Fruit fly (Drosophila melanogaster) whole organism, embryonic: Measurements from ENCODE around the gene Pgant8.

Experiments used
- Ada2b ChIP-seq: fragments of 200-800 bp; sonication (Bioruptor generic); IDR thresholded peaks from 2 replicates; pipeline ENCODE4 v1.3.6; 2022; ENCODE audit warnings: missing biosample characterization, missing genetic modification characterization
- Antp ChIP-seq: fragments of 200-800 bp; sonication (Bioruptor generic); optimal IDR thresholded peaks from 3 replicates; lab custom pipeline; 2016; ENCODE audit warnings: missing biosample characterization, missing genetic modification characterization
- CG10366 ChIP-seq: fragments of 200-800 bp; sonication (Bioruptor generic); IDR thresholded peaks from 2 replicates; pipeline ENCODE4 v1.3.6; 2022; ENCODE audit warnings: missing biosample characterization, missing genetic modification characterization
- CG11504 ChIP-seq: fragments of 200-800 bp; sonication (Bioruptor generic); optimal IDR thresholded peaks from 3 replicates; lab custom pipeline; 2019; ENCODE audit warnings: missing biosample characterization, mild to moderate bottlenecking, missing genetic modification characterization, moderate library complexity
- CG11696 ChIP-seq: fragments of 200-800 bp; sonication (Bioruptor generic); IDR thresholded peaks from 2 replicates; pipeline ENCODE4 v1.3.6; 2022; ENCODE audit warnings: missing biosample characterization, missing genetic modification characterization
- CG12391 ChIP-seq: fragments of 200-800 bp; sonication (Bioruptor generic); optimal IDR thresholded peaks from 3 replicates; lab custom pipeline; 2018; ENCODE audit warnings: missing biosample characterization, mild to moderate bottlenecking, missing genetic modification characterization, moderate library complexity
- CG15479 ChIP-seq: fragments of 200-800 bp; sonication (Bioruptor generic); optimal IDR thresholded peaks from 3 replicates; lab custom pipeline; 2019; ENCODE audit warnings: missing biosample characterization, mild to moderate bottlenecking, missing genetic modification characterization, moderate library complexity
- CG1602 ChIP-seq: fragments of 200-800 bp; sonication (Bioruptor generic); optimal IDR thresholded peaks from 3 replicates; lab custom pipeline; 2016; ENCODE audit warnings: missing biosample characterization, missing genetic modification characterization
- CG1603 ChIP-seq: fragments of 200-800 bp; sonication (Bioruptor generic); optimal IDR thresholded peaks from 2 replicates; lab custom pipeline; 2019; ENCODE audit warnings: missing biosample characterization, mild to moderate bottlenecking, missing genetic modification characterization, moderate library complexity
- CG17361 ChIP-seq: fragments of 200-800 bp; sonication (Bioruptor generic); IDR thresholded peaks from 3 replicates; pipeline ENCODE4 v1.3.6; 2022; ENCODE audit warnings: missing biosample characterization, missing genetic modification characterization
- CG18011 ChIP-seq: fragments of 200-800 bp; sonication (Bioruptor generic); optimal IDR thresholded peaks from 2 replicates; lab custom pipeline; 2017; ENCODE audit warnings: missing biosample characterization, missing genetic modification characterization, mild to moderate bottlenecking, moderate library complexity, missing genotype
- CG18262 ChIP-seq: fragments of 200-800 bp; optimal IDR thresholded peaks from 3 replicates; lab custom pipeline; 2019; ENCODE audit warnings: missing biosample characterization, mild to moderate bottlenecking, missing genetic modification characterization, moderate library complexity
- CG2712 ChIP-seq: fragments of 200-800 bp; optimal IDR thresholded peaks from 3 replicates; lab custom pipeline; 2019; ENCODE audit warnings: missing biosample characterization, mild to moderate bottlenecking, missing genetic modification characterization, moderate library complexity
- CG3407 ChIP-seq: fragments of 200-800 bp; sonication (Bioruptor generic); optimal IDR thresholded peaks from 2 replicates; lab custom pipeline; 2018; ENCODE audit warnings: missing biosample characterization, mild to moderate bottlenecking, missing genetic modification characterization
- CG5245 ChIP-seq: fragments of 200-800 bp; sonication (Bioruptor generic); optimal IDR thresholded peaks from 3 replicates; lab custom pipeline; 2016; ENCODE audit warnings: missing biosample characterization, missing genetic modification characterization
- CG6654 ChIP-seq: fragments of 200-800 bp; sonication (Bioruptor generic); optimal IDR thresholded peaks from 2 replicates; lab custom pipeline; 2017; ENCODE audit warnings: missing biosample characterization, mild to moderate bottlenecking, missing genetic modification characterization
- CG6791 ChIP-seq: fragments of 200-800 bp; sonication (Bioruptor generic); IDR thresholded peaks from 3 replicates; pipeline ENCODE4 v1.3.6; 2022; ENCODE audit warnings: missing biosample characterization, missing genetic modification characterization; ENCODE audit not compliant: partially characterized antibody
- CG7839 ChIP-seq: fragments of 200-800 bp; sonication (Bioruptor generic); optimal IDR thresholded peaks from 3 replicates; lab custom pipeline; 2018; ENCODE audit warnings: missing biosample characterization, mild to moderate bottlenecking, missing genetic modification characterization, moderate library complexity
- Dbx ChIP-seq: fragments of 200-800 bp; sonication (Bioruptor generic); IDR thresholded peaks from 3 replicates; pipeline ENCODE4 v1.3.6; 2022; ENCODE audit warnings: missing biosample characterization, missing genetic modification characterization
- Ets65A ChIP-seq: fragments of 200-800 bp; sonication (Bioruptor generic); peaks from one replicate; lab custom pipeline; 2016; ENCODE audit warnings: missing biosample characterization, missing genetic modification characterization
- Fer3 ChIP-seq: fragments of 200-800 bp; sonication (Bioruptor generic); optimal IDR thresholded peaks from 2 replicates; lab custom pipeline; 2018; ENCODE audit warnings: missing biosample characterization, mild to moderate bottlenecking, missing genetic modification characterization, moderate library complexity
- Jarid2 ChIP-seq: fragments of 200-800 bp; sonication (Bioruptor generic); optimal IDR thresholded peaks from 3 replicates; lab custom pipeline; 2017; ENCODE audit warnings: mild to moderate bottlenecking, missing biosample characterization, missing genetic modification reagents, missing genetic modification characterization
- Kr ChIP-seq: fragments of 200-800 bp; sonication (Bioruptor generic); optimal IDR thresholded peaks from 2 replicates; lab custom pipeline; 2017; ENCODE audit warnings: missing biosample characterization, mild to moderate bottlenecking, missing genetic modification characterization
- NC2α ChIP-seq: fragments of 200-800 bp; sonication (Bioruptor generic); optimal IDR thresholded peaks from 2 replicates; lab custom pipeline; 2016; ENCODE audit warnings: missing biosample characterization, missing genetic modification characterization
- NC2β ChIP-seq: fragments of 200-800 bp; sonication (Bioruptor generic); optimal IDR thresholded peaks from 2 replicates; lab custom pipeline; 2016; ENCODE audit warnings: missing biosample characterization, missing genetic modification characterization
- Oli ChIP-seq: fragments of 200-800 bp; sonication (Bioruptor generic); optimal IDR thresholded peaks from 2 replicates; lab custom pipeline; 2018; ENCODE audit warnings: missing biosample characterization, mild to moderate bottlenecking, missing genetic modification characterization, moderate library complexity
- Pdp1 ChIP-seq, 2 experiments: fragments of 200-800 bp; sonication (Bioruptor generic); optimal IDR thresholded peaks; 3 replicates each; lab custom pipeline; 2016; ENCODE audit warnings: missing biosample characterization in 2 of 2, missing genetic modification characterization in 2 of 2, mild to moderate bottlenecking in 1 of 2, moderate library complexity in 1 of 2
- Ssrp ChIP-seq: fragments of 200-800 bp; sonication (Bioruptor generic); optimal IDR thresholded peaks from 2 replicates; lab custom pipeline; 2018; ENCODE audit warnings: missing biosample characterization, mild to moderate bottlenecking, missing genetic modification characterization, moderate library complexity
- Xrp1 ChIP-seq: fragments of 200-800 bp; sonication (Bioruptor generic); IDR thresholded peaks from 2 replicates; pipeline ENCODE4 v1.3.6; 2022; ENCODE audit warnings: missing biosample characterization, missing genetic modification characterization
- bsh ChIP-seq, 2 experiments: fragments of 200-800 bp; sonication (Bioruptor generic); optimal IDR thresholded peaks; 2 replicates each; lab custom pipeline; 2017 to 2018; ENCODE audit warnings: mild to moderate bottlenecking in 2 of 2, missing biosample characterization in 2 of 2, missing genetic modification characterization in 2 of 2, moderate library complexity in 1 of 2
- chn ChIP-seq: fragments of 200-800 bp; sonication (Bioruptor generic); optimal IDR thresholded peaks from 2 replicates; lab custom pipeline; 2016; ENCODE audit warnings: missing biosample characterization, missing genetic modification characterization
- dimm ChIP-seq: fragments of 200-800 bp; sonication (Bioruptor generic); IDR thresholded peaks from 2 replicates; pipeline ENCODE4 v1.3.6; 2022; ENCODE audit warnings: missing biosample characterization, missing genetic modification characterization
- dmrt11E ChIP-seq: fragments of 200-800 bp; sonication (Bioruptor generic); optimal IDR thresholded peaks from 3 replicates; lab custom pipeline; 2018; ENCODE audit warnings: missing biosample characterization, mild to moderate bottlenecking, missing genetic modification characterization, moderate library complexity
- fd102C ChIP-seq: fragments of 200-800 bp; sonication (Bioruptor generic); optimal IDR thresholded peaks from 2 replicates; lab custom pipeline; 2018; ENCODE audit warnings: missing biosample characterization, mild to moderate bottlenecking, missing genetic modification characterization, moderate library complexity
- grau ChIP-seq: fragments of 200-800 bp; optimal IDR thresholded peaks from 3 replicates; lab custom pipeline; 2019; ENCODE audit warnings: missing biosample characterization, mild to moderate bottlenecking, missing genetic modification characterization, moderate library complexity
- gsb-n ChIP-seq: fragments of 200-800 bp; sonication (Bioruptor generic); optimal IDR thresholded peaks from 3 replicates; lab custom pipeline; 2018; ENCODE audit warnings: missing biosample characterization, mild to moderate bottlenecking, missing genetic modification characterization
- kni ChIP-seq: fragments of 200-800 bp; sonication (Bioruptor generic); optimal IDR thresholded peaks from 3 replicates; lab custom pipeline; 2017; ENCODE audit warnings: mild to moderate bottlenecking, missing biosample characterization, missing genetic modification reagents, missing genetic modification characterization
- oc ChIP-seq: fragments of 200-800 bp; sonication (Bioruptor generic); optimal IDR thresholded peaks from 2 replicates; lab custom pipeline; 2018; ENCODE audit warnings: missing biosample characterization, mild to moderate bottlenecking, missing genetic modification characterization, moderate library complexity
- pnt ChIP-seq: fragments of 200-800 bp; sonication (Bioruptor generic); optimal IDR thresholded peaks from 3 replicates; lab custom pipeline; 2016; ENCODE audit warnings: missing biosample characterization, missing genetic modification characterization
- row ChIP-seq: fragments of 200-800 bp; sonication (Bioruptor generic); IDR thresholded peaks from 3 replicates; pipeline ENCODE4 v1.3.6; 2022; ENCODE audit warnings: missing biosample characterization, missing genetic modification characterization
- scrt ChIP-seq: fragments of 200-800 bp; sonication (Bioruptor generic); optimal IDR thresholded peaks from 2 replicates; lab custom pipeline; 2018; ENCODE audit warnings: missing biosample characterization, mild to moderate bottlenecking, missing genetic modification characterization, moderate library complexity
- sd ChIP-seq: fragments of 200-800 bp; sonication (Bioruptor generic); optimal IDR thresholded peaks from 3 replicates; lab custom pipeline; 2018; ENCODE audit warnings: missing biosample characterization, mild to moderate bottlenecking, missing genetic modification characterization, moderate library complexity
- tll ChIP-seq, 2 experiments: fragments of 200-800 bp in 1 of 2; fragments of >200 bp in 1 of 2; sonication (Bioruptor generic) in 1 of 2; optimal IDR thresholded peaks; 2 replicates each; lab custom pipeline; 2017 to 2019; ENCODE audit warnings: missing biosample characterization in 2 of 2, missing genetic modification characterization in 2 of 2, mild to moderate bottlenecking in 1 of 2, moderate library complexity in 1 of 2
- trem ChIP-seq: fragments of 200-800 bp; optimal IDR thresholded peaks from 3 replicates; lab custom pipeline; 2019; ENCODE audit warnings: missing biosample characterization, mild to moderate bottlenecking, missing genetic modification characterization, moderate library complexity
- wek ChIP-seq: fragments of 200-800 bp; sonication (Bioruptor generic); optimal IDR thresholded peaks from 3 replicates; lab custom pipeline; 2018; ENCODE audit warnings: missing biosample characterization, mild to moderate bottlenecking, missing genetic modification characterization, moderate library complexity
- zf30C ChIP-seq: fragments of 200-800 bp; sonication (Bioruptor generic); optimal IDR thresholded peaks from 3 replicates; lab custom pipeline; 2018; ENCODE audit warnings: missing biosample characterization, mild to moderate bottlenecking, missing genetic modification characterization

Gene Pgant8

DNA sequence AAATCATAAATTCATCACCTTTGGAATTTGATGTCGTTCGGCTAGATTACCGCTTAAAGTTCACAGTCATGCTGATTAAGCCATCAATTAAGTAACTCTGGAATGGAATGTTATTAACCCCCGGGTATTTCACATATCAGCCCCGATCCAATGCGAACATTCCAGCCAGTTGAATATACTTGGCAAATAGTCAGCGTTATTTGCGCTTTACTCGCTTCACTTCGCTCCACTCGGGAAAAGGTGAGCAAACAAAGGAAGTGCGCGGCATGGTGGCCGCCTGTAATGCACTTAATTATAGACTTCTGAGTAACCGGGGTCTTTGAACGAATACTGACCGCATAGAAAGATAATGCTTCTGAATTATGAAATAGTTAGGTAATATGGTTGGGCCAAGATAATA, 46.1 kb upstream of the Pgant8 start:
- TF ChIP-seq wek (peak; percentile 28), Dbx (GFP tag; lab: Robert Waterston, UW) (no peak), sd (tag; lab: Kevin White, UChicago) (peak; percentile 17), Xrp1 (peak; percentile 39), Ets65A (GFP tag; lab: Kevin White, UChicago) (peak; percentile 52)

- TF ChIP-seq CG11696 (GFP tag; lab: Robert Waterston, UW) (0 out of 2 replicates have a peak, but pooled peaks have one; percentile 8), CG5245 (GFP tag; lab: Kevin White, UChicago) (no peak), Kr (GFP tag; lab: Kevin White, UChicago) (peak; percentile 24), CG6654 (GFP tag; lab: Kevin White, UChicago) (no peak), gsb-n (tag; lab: Kevin White, UChicago) (no peak), NC2α (no peak), Pdp1 (GFP tag; optimal IDR thresholded peaks at IDR 0.05; lab: Kevin White, UChicago) (peak in 1 of 2 experiments; percentile 64), tll (GFP tag; optimal IDR thresholded peaks at IDR 0.05; lab: Kevin White, UChicago) (peak in 1 of 2 experiments; percentile 81), oc (tag; lab: Kevin White, UChicago) (peak; percentile 39), kni (GFP tag; lab: Kevin White, UChicago) (no peak), CG6791 (GFP tag; lab: Robert Waterston, UW) (0 out of 3 replicates have a peak, but pooled peaks have one; percentile 4), CG15479 (GFP tag; lab: Kevin White, UChicago) (peak; percentile 68), dmrt11E (tag; lab: Kevin White, UChicago) (no peak)
Observed at dm6 chr3L:15638524-15638923, 45.1 kb upstream of the Pgant8 start.

dm6 chr3L:15639978-15640377, 43.7 kb upstream of the Pgant8 start:
- TF ChIP-seq CG10366 (GFP tag; lab: Robert Waterston, UW) (no peak), fd102C (GFP tag; lab: Kevin White, UChicago) (peak; percentile 21), CG7839 (tag; lab: Kevin White, UChicago) (peak; percentile 16), CG17361 (GFP tag; lab: Robert Waterston, UW) (no peak), Oli (tag; lab: Kevin White, UChicago) (peak; percentile 26), Ssrp (tag; lab: Kevin White, UChicago) (peak; percentile 11), dimm (no peak), pnt (GFP tag; lab: Kevin White, UChicago) (peak; percentile 16), CG1602 (GFP tag; lab: Kevin White, UChicago) (peak; percentile 0), scrt (GFP tag; lab: Kevin White, UChicago) (peak; percentile 36), CG1603 (tag; lab: Kevin White, UChicago) (peak; percentile 58), CG3407 (GFP tag; lab: Kevin White, UChicago) (no peak), Jarid2 (no peak), row (GFP tag; lab: Robert Waterston, UW) (0 out of 3 replicates have a peak, but pooled peaks have one; percentile 35), dmrt11E (tag; lab: Kevin White, UChicago) (peak; percentile 31), CG2712 (peak; percentile 43), chn (GFP tag; lab: Kevin White, UChicago) (peak; percentile 9), Antp (GFP tag; lab: Kevin White, UChicago) (peak; percentile 17), bsh (GFP tag; optimal IDR thresholded peaks at IDR 0.05; lab: Kevin White, UChicago) (peak in 1 of 2 experiments; percentile 32), grau (peak; percentile 3), trem (tag; lab: Kevin White, UChicago) (peak; percentile 5), Ada2b (GFP tag; lab: Robert Waterston, UW) (no peak), Xrp1 (peak; percentile 62), NC2β (GFP tag; lab: Kevin White, UChicago) (peak; percentile 1), CG18262 (tag; lab: Kevin White, UChicago) (peak; percentile 28), CG11504 (tag; lab: Kevin White, UChicago) (peak; percentile 16), Fer3 (tag; lab: Kevin White, UChicago) (no peak), zf30C (GFP tag; lab: Kevin White, UChicago) (peak; percentile 33), CG18011 (GFP tag; lab: Kevin White, UChicago) (no peak), CG12391 (peak; percentile 23)
